Worm (Caenorhabditis elegans): Measurements from ENCODE around the gene F43C11.7.

Gene F43C11.7

DNA sequence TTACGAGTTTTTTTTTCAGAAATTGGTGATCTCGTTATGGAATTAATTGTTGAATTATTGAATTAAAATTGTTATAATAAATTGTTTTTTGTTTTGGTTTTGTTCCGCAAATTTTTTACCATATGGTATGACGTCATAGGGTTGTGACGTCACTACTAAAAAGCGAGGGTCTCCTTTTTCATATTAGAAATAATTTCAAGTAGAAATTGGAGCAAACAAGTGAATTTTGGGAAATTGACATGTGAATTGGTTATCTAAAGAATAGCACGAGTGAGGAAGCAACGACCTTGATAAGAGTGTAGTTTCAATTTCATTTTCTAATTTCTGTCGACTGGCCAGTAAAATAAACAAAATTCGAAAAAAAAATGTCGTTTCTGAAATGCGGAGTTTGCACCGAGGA is at the start of gene F43C11.7:
Gene F43C11.7 (plus strand): TSS at position 326 of the 400 bp plus-strand sequence.
- TF ChIP-seq nhr-20 (tag; optimal IDR thresholded peaks at IDR 0.05) (peak; percentile 30), elt-2 (tag; optimal IDR thresholded peaks at IDR 0.05) (peak; percentile 73), nhr-71 (tag; optimal IDR thresholded peaks at IDR 0.05) (peak; percentile 9), pag-3 (tag; optimal IDR thresholded peaks at IDR 0.05; ENCODE audit: borderline replicate concordance, insufficient read depth) (no peak), lin-35 (GFP tag; optimal IDR thresholded peaks at IDR 0.05) (peak in 1 of 2 experiments; percentile 20), efl-1 (optimal IDR thresholded peaks at IDR 0.05) (no peak), efl-1 (GFP tag; optimal IDR thresholded peaks at IDR 0.05 in 1 of 2) (peak in 1 of 2 experiments; percentile 71)

- no peak for TF ChIP-seq snu-23 (GFP tag; optimal IDR thresholded peaks at IDR 0.05)
- peak; percentile 21 for TF ChIP-seq lin-14 (GFP tag; optimal IDR thresholded peaks at IDR 0.05)
- TF ChIP-seq isw-1 (GFP tag; IDR thresholded peaks at IDR 0.05), result peak; percentile 11; the same call in 1 of the 2 replicates
- TF ChIP-seq ets-5 (GFP tag; IDR thresholded peaks at IDR 0.05), result 0 out of 2 replicates have a peak, but pooled peaks have one; percentile 77
Observed at ce11 chrII:2288798-2289197, 46.9 kb upstream of the F43C11.7 start, which contains the start of the genes K09F6.10 and K09F6.13. K09F6.10 (minus strand) TSS chrII:2288883. K09F6.13 (plus strand) TSS chrII:2289114.

ce11 chrII:2289441-2289840 is 46.3 kb upstream of the F43C11.7 start:
- TF ChIP-seq skn-1 (tag; optimal IDR thresholded peaks at IDR 0.05) (peak; percentile 14), pax-3 (tag; optimal IDR thresholded peaks at IDR 0.05) (no peak), ceh-90 (tag; optimal IDR thresholded peaks at IDR 0.05) (no peak), dpl-1 (GFP tag; optimal IDR thresholded peaks at IDR 0.05) (no peak), lsy-2 (tag; optimal IDR thresholded peaks at IDR 0.05) (peak in 1 of 2 experiments; percentile 10), isw-1 (GFP tag; IDR thresholded peaks at IDR 0.05) (peak; percentile 42), efl-1 (optimal IDR thresholded peaks at IDR 0.05) (peak; percentile 27 to 54), efl-1 (GFP tag; optimal IDR thresholded peaks at IDR 0.05 in 1 of 2) (peak in 1 of 2 experiments; percentile 39), unc-130 (tag; optimal IDR thresholded peaks at IDR 0.05) (no peak), ceh-82 (tag; optimal IDR thresholded peaks at IDR 0.05) (peak; percentile 35 to 70 (median 61)), tbx-2 (tag; optimal IDR thresholded peaks at IDR 0.05) (no peak), lin-14 (GFP tag; optimal IDR thresholded peaks at IDR 0.05) (peak; percentile 77), alr-1 (tag; optimal IDR thresholded peaks at IDR 0.05; ENCODE audit: borderline replicate concordance) (no peak), nhr-71 (tag; optimal IDR thresholded peaks at IDR 0.05) (peak; percentile 65), jun-1 (tag; optimal IDR thresholded peaks at IDR 0.05) (peak; percentile 51), nhr-47 (tag; optimal IDR thresholded peaks at IDR 0.05) (peak; percentile 32), zip-4 (GFP tag; optimal IDR thresholded peaks at IDR 0.05) (peak; percentile 92), xbp-1 (tag; optimal IDR thresholded peaks at IDR 0.05) (no peak)

ce11 chrII:2292027-2292426 is 43.7 kb upstream of the F43C11.7 start, which contains the start of gene K09F6.7:
K09F6.7 (minus strand) TSS chrII:2292127.
- TF ChIP-seq jun-1 (tag; optimal IDR thresholded peaks at IDR 0.05) (no peak), zip-4 (GFP tag; optimal IDR thresholded peaks at IDR 0.05) (no peak), ceh-63 (GFP tag; optimal IDR thresholded peaks at IDR 0.05) (no peak), mep-1 (tag; optimal IDR thresholded peaks at IDR 0.05) (no peak), vab-15 (tag; optimal IDR thresholded peaks at IDR 0.05) (no peak), nhr-77 (tag; optimal IDR thresholded peaks at IDR 0.05) (no peak), isw-1 (GFP tag; IDR thresholded peaks at IDR 0.05) (no peak)

- no peak for TF ChIP-seq dpl-1 (GFP tag; optimal IDR thresholded peaks at IDR 0.05)
- peak; percentile 5 for TF ChIP-seq elt-2 (tag; optimal IDR thresholded peaks at IDR 0.05)
- TF ChIP-seq nhr-71 (tag; optimal IDR thresholded peaks at IDR 0.05), result no peak
Observed at ce11 chrII:2292549-2292948, 43.1 kb upstream of the F43C11.7 start.

- TF ChIP-seq ceh-63 (GFP tag; optimal IDR thresholded peaks at IDR 0.05) (no peak), tlp-1 (tag; optimal IDR thresholded peaks at IDR 0.05) (no peak), sptf-1 (tag; optimal IDR thresholded peaks at IDR 0.05) (no peak), F16B12.6 (tag; optimal IDR thresholded peaks at IDR 0.05) (no peak), dsc-1 (tag; optimal IDR thresholded peaks at IDR 0.05) (no peak), fkh-8 (tag; optimal IDR thresholded peaks at IDR 0.05) (no peak), nhr-28 (tag; optimal IDR thresholded peaks at IDR 0.05) (no peak), xbp-1 (tag; optimal IDR thresholded peaks at IDR 0.05) (no peak), blmp-1 (tag; optimal IDR thresholded peaks at IDR 0.05) (no peak), tbx-2 (tag; optimal IDR thresholded peaks at IDR 0.05) (no peak), dpl-1 (GFP tag; optimal IDR thresholded peaks at IDR 0.05) (no peak)
Observed at ce11 chrII:2295817-2296315, 39.8 kb upstream of the F43C11.7 start, which contains the start of gene fbxc-25. fbxc-25 (minus strand) TSS chrII:2296265.
